Fruit fly (Drosophila melanogaster) whole organism, embryonic: ENCODE measurements around the gene CG6470.

Experiments
- Aef1 ChIP-seq: fragments of 200-800 bp; sonication (Bioruptor generic); IDR thresholded peaks from 3 replicates; pipeline ENCODE4 v1.3.6; 2022; ENCODE audit warnings: missing biosample characterization, missing genetic modification characterization
- Asciz ChIP-seq: fragments of 200-800 bp; sonication (Bioruptor generic); optimal IDR thresholded peaks from 2 replicates; lab custom pipeline; 2017; ENCODE audit warnings: missing biosample characterization, mild to moderate bottlenecking, missing genetic modification characterization, missing genetic modification reagents
- B-H1 ChIP-seq: fragments of 200-800 bp; sonication (Bioruptor generic); IDR thresholded peaks from 3 replicates; pipeline ENCODE4 v1.3.6; 2022; ENCODE audit warnings: missing biosample characterization, missing genetic modification characterization
- CG10274 ChIP-seq: fragments of 200-800 bp; sonication (Bioruptor generic); optimal IDR thresholded peaks from 3 replicates; lab custom pipeline; 2017; ENCODE audit warnings: missing biosample characterization, mild to moderate bottlenecking, missing genetic modification characterization
- CG11093 ChIP-seq: fragments of 200-800 bp; sonication (Bioruptor generic); IDR thresholded peaks from 3 replicates; pipeline ENCODE4 v1.3.6; 2022; ENCODE audit warnings: missing biosample characterization, missing genetic modification characterization
- CG12071 ChIP-seq: fragments of 200-800 bp; sonication (Bioruptor generic); optimal IDR thresholded peaks from 3 replicates; lab custom pipeline; 2018; ENCODE audit warnings: missing biosample characterization, mild to moderate bottlenecking, missing genetic modification characterization
- CG18764 ChIP-seq: fragments of 200-800 bp; sonication (Bioruptor generic); optimal IDR thresholded peaks from 3 replicates; lab custom pipeline; 2016; ENCODE audit warnings: missing biosample characterization, missing genetic modification characterization
- CG2678 ChIP-seq: fragments of 200-800 bp; sonication (Bioruptor generic); optimal IDR thresholded peaks from 3 replicates; lab custom pipeline; 2019; ENCODE audit warnings: missing biosample characterization, mild to moderate bottlenecking, missing genetic modification characterization, moderate library complexity
- CG31365 ChIP-seq: fragments of 200-800 bp; sonication (Bioruptor generic); optimal IDR thresholded peaks from 2 replicates; lab custom pipeline; 2018; ENCODE audit warnings: missing biosample characterization, mild to moderate bottlenecking, missing genetic modification characterization
- CG32772 ChIP-seq: fragments of 200-800 bp; sonication (Bioruptor generic); IDR thresholded peaks from 2 replicates; pipeline ENCODE4 v1.3.6; 2022; ENCODE audit warnings: missing biosample characterization, missing genetic modification characterization
- CG4360 ChIP-seq: fragments of 200-800 bp; sonication (Bioruptor generic); IDR thresholded peaks from 2 replicates; pipeline ENCODE4 v1.3.6; 2022; ENCODE audit warnings: missing biosample characterization, missing genetic modification characterization
- CG4404 ChIP-seq: fragments of 200-800 bp; sonication (Bioruptor generic); IDR thresholded peaks from 2 replicates; pipeline ENCODE4 v1.3.6; 2022; ENCODE audit warnings: missing biosample characterization, missing genetic modification characterization
- CG4424 ChIP-seq: fragments of 200-800 bp; sonication (Bioruptor generic); optimal IDR thresholded peaks from 3 replicates; lab custom pipeline; 2016; ENCODE audit warnings: missing biosample characterization, missing genetic modification characterization
- CG4707 ChIP-seq: fragments of 200-800 bp; sonication (Bioruptor generic); optimal IDR thresholded peaks from 2 replicates; lab custom pipeline; 2018; ENCODE audit warnings: missing biosample characterization, mild to moderate bottlenecking, missing genetic modification characterization, moderate library complexity
- CG6175 ChIP-seq: fragments of 200-800 bp; sonication (Bioruptor generic); IDR thresholded peaks from 3 replicates; pipeline ENCODE4 v1.3.6; 2022; ENCODE audit warnings: missing biosample characterization, missing genetic modification characterization
- CG8290 ChIP-seq, 3 experiments: fragments of 200-800 bp; sonication (Bioruptor generic); optimal IDR thresholded peaks; 2 replicates each; lab custom pipeline; 2016 to 2019; ENCODE audit warnings: missing biosample characterization in 3 of 3, missing genetic modification characterization in 3 of 3, mild to moderate bottlenecking in 2 of 3, moderate library complexity in 1 of 3
- CG8924 ChIP-seq: fragments of 200-800 bp; optimal IDR thresholded peaks from 3 replicates; lab custom pipeline; 2019; ENCODE audit warnings: missing biosample characterization, mild to moderate bottlenecking, missing genetic modification characterization, moderate library complexity
- CG9609 ChIP-seq: fragments of 200-800 bp; sonication (Bioruptor generic); optimal IDR thresholded peaks from 3 replicates; lab custom pipeline; 2016; ENCODE audit warnings: missing biosample characterization, missing genetic modification characterization
- CHES-1-like ChIP-seq: fragments of 200-800 bp; sonication (Bioruptor generic); optimal IDR thresholded peaks from 2 replicates; lab custom pipeline; 2016; ENCODE audit warnings: missing biosample characterization, missing genetic modification characterization
- Doc2 ChIP-seq: fragments of 200-800 bp; sonication (Bioruptor generic); IDR thresholded peaks from 2 replicates; pipeline ENCODE4 v1.3.6; 2022; ENCODE audit warnings: missing biosample characterization, missing genetic modification characterization
- Gsc ChIP-seq: fragments of 200-800 bp; sonication (Bioruptor generic); IDR thresholded peaks from 2 replicates; pipeline ENCODE4 v1.3.6; 2022; ENCODE audit warnings: missing biosample characterization, missing genetic modification characterization
- Jarid2 ChIP-seq: fragments of 200-800 bp; sonication (Bioruptor generic); optimal IDR thresholded peaks from 3 replicates; lab custom pipeline; 2017; ENCODE audit warnings: mild to moderate bottlenecking, missing biosample characterization, missing genetic modification reagents, missing genetic modification characterization
- Lim3 ChIP-seq: fragments of 200-800 bp; sonication (Bioruptor generic); IDR thresholded peaks from 2 replicates; pipeline ENCODE4 v1.3.6; 2022; ENCODE audit warnings: missing biosample characterization, missing genetic modification characterization
- MTF-1 ChIP-seq: fragments of 200-800 bp; sonication (Bioruptor generic); optimal IDR thresholded peaks from 2 replicates; lab custom pipeline; 2018; ENCODE audit warnings: missing biosample characterization, mild to moderate bottlenecking, missing genetic modification characterization, borderline replicate concordance
- Med ChIP-seq: fragments of 200-800 bp; sonication (Bioruptor generic); peaks from one replicate; lab custom pipeline; 2016; ENCODE audit warnings: missing biosample characterization, missing genetic modification characterization, mild to moderate bottlenecking, inconsistent platforms, moderate library complexity
- Sin3A ChIP-seq: fragments of >200 bp; optimal IDR thresholded peaks from 2 replicates; lab custom pipeline; 2018
- Sry-δ ChIP-seq: fragments of 200-800 bp; sonication (Bioruptor generic); optimal IDR thresholded peaks from 2 replicates; lab custom pipeline; 2016; ENCODE audit warnings: missing biosample characterization, missing genetic modification characterization
- bab2 ChIP-seq: fragments of 200-800 bp; sonication (Bioruptor generic); optimal IDR thresholded peaks from 2 replicates; lab custom pipeline; 2016; ENCODE audit warnings: missing biosample characterization, missing genetic modification characterization
- bbx ChIP-seq: fragments of 200-800 bp; sonication (Bioruptor generic); IDR thresholded peaks from 2 replicates; pipeline ENCODE4 v1.3.6; 2022; ENCODE audit warnings: missing biosample characterization, missing genetic modification characterization; ENCODE audit not compliant: partially characterized antibody
- br ChIP-seq: fragments of >200 bp; optimal IDR thresholded peaks from 2 replicates; lab custom pipeline; 2017
- cg ChIP-seq: fragments of 200-800 bp; sonication (Bioruptor generic); optimal IDR thresholded peaks from 3 replicates; lab custom pipeline; 2019; ENCODE audit warnings: missing biosample characterization, mild to moderate bottlenecking, missing genetic modification characterization, moderate library complexity
- chm ChIP-seq: fragments of 200-800 bp; sonication (Bioruptor generic); IDR thresholded peaks from 2 replicates; pipeline ENCODE4 v1.3.6; 2022; ENCODE audit warnings: missing biosample characterization, missing genetic modification characterization
- crc ChIP-seq: fragments of 200-800 bp; sonication (Bioruptor generic); optimal IDR thresholded peaks from 2 replicates; lab custom pipeline; 2016; ENCODE audit warnings: missing biosample characterization, missing genetic modification characterization
- dimm ChIP-seq: fragments of 200-800 bp; sonication (Bioruptor generic); IDR thresholded peaks from 2 replicates; pipeline ENCODE4 v1.3.6; 2022; ENCODE audit warnings: missing biosample characterization, missing genetic modification characterization
- eyg ChIP-seq: fragments of 200-800 bp; sonication (Bioruptor generic); optimal IDR thresholded peaks from 3 replicates; lab custom pipeline; 2016; ENCODE audit warnings: missing biosample characterization, missing genetic modification characterization
- fd102C ChIP-seq: fragments of 200-800 bp; sonication (Bioruptor generic); optimal IDR thresholded peaks from 2 replicates; lab custom pipeline; 2018; ENCODE audit warnings: missing biosample characterization, mild to moderate bottlenecking, missing genetic modification characterization, moderate library complexity
- fd96Cb ChIP-seq: fragments of 200-800 bp; sonication (Bioruptor generic); optimal IDR thresholded peaks from 2 replicates; lab custom pipeline; 2018; ENCODE audit warnings: missing biosample characterization, mild to moderate bottlenecking, missing genetic modification characterization, moderate library complexity
- gcm2 ChIP-seq: fragments of 200-800 bp; sonication (Bioruptor generic); optimal IDR thresholded peaks from 2 replicates; lab custom pipeline; 2016; ENCODE audit warnings: missing biosample characterization, missing genetic modification characterization
- grn ChIP-seq: fragments of 200-800 bp; sonication (Bioruptor generic); optimal IDR thresholded peaks from 3 replicates; lab custom pipeline; 2017; ENCODE audit warnings: missing biosample characterization, missing genetic modification characterization
- hb ChIP-seq: fragments of 200-800 bp; sonication (Bioruptor generic); IDR thresholded peaks from 3 replicates; pipeline ENCODE4 v1.3.6; 2022; ENCODE audit warnings: missing biosample characterization, missing genetic modification characterization; ENCODE audit not compliant: partially characterized antibody
- mam ChIP-seq: fragments of 200-800 bp; sonication (Bioruptor generic); optimal IDR thresholded peaks from 3 replicates; lab custom pipeline; 2016; ENCODE audit warnings: missing biosample characterization, missing genetic modification characterization
- oc ChIP-seq: fragments of 200-800 bp; sonication (Bioruptor generic); optimal IDR thresholded peaks from 2 replicates; lab custom pipeline; 2018; ENCODE audit warnings: missing biosample characterization, mild to moderate bottlenecking, missing genetic modification characterization, moderate library complexity
- otp ChIP-seq: fragments of 200-800 bp; sonication (Bioruptor generic); IDR thresholded peaks from 3 replicates; pipeline ENCODE4, ENCODE4 v1.3.6; 2022; ENCODE audit warnings: missing biosample characterization, missing genetic modification characterization
- rib ChIP-seq: fragments of 200-800 bp; sonication (Bioruptor generic); IDR thresholded peaks from 2 replicates; pipeline ENCODE4 v1.3.6; 2022; ENCODE audit warnings: missing biosample characterization, missing genetic modification characterization
- row ChIP-seq: fragments of 200-800 bp; sonication (Bioruptor generic); IDR thresholded peaks from 3 replicates; pipeline ENCODE4 v1.3.6; 2022; ENCODE audit warnings: missing biosample characterization, missing genetic modification characterization
- sc ChIP-seq, 3 experiments: fragments of >200 bp in 2 of 3; fragments of 200-800 bp in 1 of 3; sonication (Bioruptor generic) in 1 of 3; optimal IDR thresholded peaks; 2 replicates in 2 of 3; 3 replicates in 1 of 3; lab custom pipeline; 2017; ENCODE audit warnings: mild to moderate bottlenecking in 1 of 3, missing biosample characterization in 1 of 3, missing genetic modification characterization in 1 of 3, missing genetic modification reagents in 1 of 3
- slp2 ChIP-seq: fragments of 200-800 bp; sonication (Bioruptor generic); optimal IDR thresholded peaks from 2 replicates; lab custom pipeline; 2016; ENCODE audit warnings: missing biosample characterization, missing genetic modification characterization
- sr ChIP-seq: fragments of 200-800 bp; sonication (Bioruptor generic); IDR thresholded peaks from 3 replicates; pipeline ENCODE4 v1.3.6; 2022; ENCODE audit warnings: missing biosample characterization, missing genetic modification characterization
- stc ChIP-seq: fragments of 200-800 bp; sonication (Bioruptor generic); IDR thresholded peaks from 2 replicates; pipeline ENCODE4 v1.3.6; 2022; ENCODE audit warnings: missing biosample characterization, missing genetic modification characterization

Gene CG6470

dm6 chrX:18506639-18507528 lies 7.8 kb downstream of the CG6470 start (continued):
- TF ChIP-seq Med (peak; percentile 97), grn (GFP tag; lab: Kevin White, UChicago) (no peak), MTF-1 (GFP tag; lab: Kevin White, UChicago) (peak; percentile 63), sr (GFP tag; lab: Robert Waterston, UW) (peak; percentile 72), mam (peak; percentile 60), row (GFP tag; lab: Robert Waterston, UW) (peak; percentile 61; the same call in 2 of the 3 replicates), chm (GFP tag; lab: Robert Waterston, UW) (peak; percentile 89), sc (optimal IDR thresholded peaks at IDR 0.05; lab: Kevin White, UChicago) (no peak), sc (GFP tag; optimal IDR thresholded peaks at IDR 0.05; lab: Kevin White, UChicago) (peak; percentile 41), crc (GFP tag; lab: Kevin White, UChicago) (peak; percentile 30), hb (no peak), CG9609 (GFP tag; lab: Kevin White, UChicago) (peak; percentile 60), stc (GFP tag; lab: Robert Waterston, UW) (peak; percentile 90), CG10274 (peak; percentile 26), Jarid2 (peak; percentile 37), fd96Cb (tag; lab: Kevin White, UChicago) (peak; percentile 72), bbx (GFP tag; lab: Robert Waterston, UW) (no peak), Sin3A (lab: Kevin White, UChicago) (no peak), otp (GFP tag; lab: Robert Waterston, UW) (peak; percentile 88), Aef1 (GFP tag; lab: Robert Waterston, UW) (peak; percentile 61), CG32772 (peak; percentile 70), eyg (GFP tag; lab: Kevin White, UChicago) (peak; percentile 50), CG4424 (GFP tag; lab: Kevin White, UChicago) (peak; percentile 85), CG18764 (peak; percentile 80), gcm2 (GFP tag; lab: Kevin White, UChicago) (peak; percentile 46), Asciz (GFP tag; lab: Kevin White, UChicago) (no peak), slp2 (GFP tag; lab: Kevin White, UChicago) (peak; percentile 53), CG8290 (GFP tag; optimal IDR thresholded peaks at IDR 0.05; lab: Kevin White, UChicago) (peak; percentile 12), CG8290 (tag; optimal IDR thresholded peaks at IDR 0.05; lab: Kevin White, UChicago) (peak in 1 of 2 experiments; percentile 81), bab2 (peak; percentile 78), CG11093 (peak; percentile 32; the same call in 1 of the 3 replicates), Lim3 (no peak), CG4404 (GFP tag; lab: Robert Waterston, UW) (no peak), CG8924 (tag; lab: Kevin White, UChicago) (peak; percentile 64), rib (no peak), CG4360 (peak; percentile 60), CG4707 (GFP tag; lab: Kevin White, UChicago) (peak; percentile 48), Doc2 (no peak), Sry-δ (GFP tag; lab: Kevin White, UChicago) (peak; percentile 39), CG6175 (GFP tag; lab: Robert Waterston, UW) (peak; percentile 55; the same call in 2 of the 3 replicates), oc (tag; lab: Kevin White, UChicago) (peak; percentile 5), B-H1 (GFP tag; lab: Robert Waterston, UW) (peak; percentile 56; the same call in 2 of the 3 replicates), CHES-1-like (GFP tag; lab: Kevin White, UChicago) (peak; percentile 62), br (lab: Kevin White, UChicago) (no peak), CG31365 (tag; lab: Kevin White, UChicago) (peak; percentile 46), cg (GFP tag; lab: Kevin White, UChicago) (peak; percentile 83), CG2678 (tag; lab: Kevin White, UChicago) (peak; percentile 78), CG12071 (GFP tag; lab: Kevin White, UChicago) (peak; percentile 80), Gsc (no peak), dimm (GFP tag; lab: Robert Waterston, UW) (no peak), fd102C (GFP tag; lab: Kevin White, UChicago) (no peak)
